Worm (Caenorhabditis elegans) whole organism, L3 larva: Measurements from ENCODE around the gene papl-1.

Experiments
- ceh-82 ChIP-seq: fragments of 150-350 bp; optimal IDR thresholded peaks from 2 replicates; lab custom pipeline; 2014; ENCODE audit warnings: missing biosample characterization, missing genetic modification characterization
- eor-1 ChIP-seq, 2 experiments: fragments of 150-350 bp; optimal IDR thresholded peaks; 2 replicates each; lab custom pipeline; 2014 to 2018; ENCODE audit warnings: missing biosample characterization in 2 of 2, missing genetic modification characterization in 2 of 2
- jun-1 ChIP-seq: fragments of 150-350 bp; optimal IDR thresholded peaks from 2 replicates; lab custom pipeline; 2014; ENCODE audit warnings: missing biosample characterization, missing genetic modification reagents, missing genetic modification characterization
- nhr-76 ChIP-seq: fragments of 150-350 bp; sonication (generic microtip); optimal IDR thresholded peaks from 5 replicates; lab custom pipeline; 2014; ENCODE audit warnings: missing biosample characterization, missing genetic modification characterization
- tbx-2 ChIP-seq: sonication (generic microtip); optimal IDR thresholded peaks from 2 replicates; lab custom pipeline; 2016; ENCODE audit warnings: mild to moderate bottlenecking, missing genetic modification characterization, missing compliant biosample characterization
- unc-62 ChIP-seq: fragments of 150-350 bp; sonication (generic microtip); optimal IDR thresholded peaks from 4 replicates; lab custom pipeline; 2014; ENCODE audit warnings: missing biosample characterization, missing genetic modification reagents, missing genetic modification characterization

DNA sequence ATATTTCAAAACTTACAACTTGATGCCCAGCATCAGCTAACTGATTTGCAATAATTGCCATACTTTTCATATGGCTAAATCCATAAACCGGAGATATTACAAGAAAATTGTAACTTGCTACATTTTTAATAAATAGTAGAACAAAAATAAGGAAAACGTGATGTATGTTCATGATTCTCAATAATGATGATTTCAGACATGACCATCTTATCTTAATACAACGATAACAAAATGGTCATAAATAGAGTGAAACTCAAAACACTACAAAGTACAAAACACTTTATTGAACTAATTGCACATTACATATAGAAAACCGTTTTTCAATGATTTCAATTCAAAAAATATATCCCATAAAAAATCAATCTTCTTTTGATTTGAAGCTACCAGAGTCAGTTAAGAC lies 33.2 kb upstream of the papl-1 start, which contains the start of gene ugt-5:
- TF ChIP-seq nhr-76 (tag; lab: Kevin White, UChicago) (no peak), unc-62 (GFP tag; lab: Kevin White, UChicago) (no peak), jun-1 (tag; lab: Kevin White, UChicago) (no peak), eor-1 (tag; optimal IDR thresholded peaks at IDR 0.05; lab: Kevin White, UChicago) (no peak), tbx-2 (no peak), ceh-82 (tag; lab: Kevin White, UChicago) (no peak)
